Worm (Caenorhabditis elegans) whole organism, young adult: ENCODE results near the gene ptr-5.

Experiments
- nhr-80 ChIP-seq: sonication (generic microtip); optimal IDR thresholded peaks from 2 replicates; lab custom pipeline; 2016; ENCODE audit warnings: missing genetic modification characterization, missing compliant biosample characterization
- sdz-38 ChIP-seq: sonication (generic microtip); optimal IDR thresholded peaks from 2 replicates; lab custom pipeline; 2016; ENCODE audit warnings: missing genotype, missing genetic modification characterization, missing compliant biosample characterization

The ptr-5 gene

ce11 chrX:17375877-17376276, 57.5 kb downstream of the ptr-5 start:
- TF ChIP-seq nhr-80 (tag; lab: Kevin White, UChicago) (peak; percentile 21), sdz-38 (tag; lab: Kevin White, UChicago) (no peak)
